Worm (Caenorhabditis elegans) whole organism, late embryonic: Measurements from ENCODE around the gene sel-8.

Experiments used
- madf-2 ChIP-seq: sonication (generic microtip); optimal IDR thresholded peaks from 2 replicates; lab custom pipeline; 2017; ENCODE audit warnings: missing genetic modification characterization, missing compliant biosample characterization
- pha-2 ChIP-seq: sonication (generic microtip); optimal IDR thresholded peaks from 2 replicates; lab custom pipeline; 2017; ENCODE audit warnings: mild to moderate bottlenecking, missing genetic modification characterization, missing compliant biosample characterization

ce11 chrIII:3566785-3567184 is 60.2 kb downstream of the sel-8 start:
- TF ChIP-seq pha-2 (tag; lab: Kevin White, UChicago) (no peak), madf-2 (tag; lab: Kevin White, UChicago) (no peak)
